Fruit fly (Drosophila melanogaster) whole organism, embryonic: ENCODE measurements around the gene Gr98b.

ENCODE experiments used
- Aef1 ChIP-seq: fragments of 200-800 bp; sonication (Bioruptor generic); IDR thresholded peaks from 3 replicates; pipeline ENCODE4 v1.3.6; 2022; ENCODE audit warnings: missing biosample characterization, missing genetic modification characterization
- Atf-2 ChIP-seq: fragments of 200-800 bp; sonication (Bioruptor generic); optimal IDR thresholded peaks from 2 replicates; lab custom pipeline; 2016; ENCODE audit warnings: missing biosample characterization, missing genetic modification characterization
- Atf3 ChIP-seq: fragments of 200-800 bp; sonication (Bioruptor generic); optimal IDR thresholded peaks from 3 replicates; lab custom pipeline; 2016; ENCODE audit warnings: missing biosample characterization, missing genetic modification characterization
- Bteb2 ChIP-seq: fragments of 200-800 bp; sonication (Bioruptor generic); optimal IDR thresholded peaks from 2 replicates; lab custom pipeline; 2016; ENCODE audit warnings: missing biosample characterization, missing genetic modification characterization
- C15 ChIP-seq: fragments of 200-800 bp; sonication (Bioruptor generic); IDR thresholded peaks from 3 replicates; pipeline ENCODE4 v1.3.6; 2022; ENCODE audit warnings: missing biosample characterization, missing genetic modification characterization
- CG10274 ChIP-seq: fragments of 200-800 bp; sonication (Bioruptor generic); optimal IDR thresholded peaks from 3 replicates; lab custom pipeline; 2017; ENCODE audit warnings: missing biosample characterization, mild to moderate bottlenecking, missing genetic modification characterization
- CG10366 ChIP-seq: fragments of 200-800 bp; sonication (Bioruptor generic); IDR thresholded peaks from 2 replicates; pipeline ENCODE4 v1.3.6; 2022; ENCODE audit warnings: missing biosample characterization, missing genetic modification characterization
- CG11560 ChIP-seq: fragments of 200-800 bp; sonication (Bioruptor generic); IDR thresholded peaks from 3 replicates; pipeline ENCODE4 v1.3.6; 2022; ENCODE audit warnings: missing biosample characterization, missing genetic modification characterization
- CG12104 ChIP-seq: fragments of 200-800 bp; sonication (Bioruptor generic); optimal IDR thresholded peaks from 3 replicates; lab custom pipeline; 2016; ENCODE audit warnings: missing biosample characterization, missing genetic modification characterization
- CG16779 ChIP-seq: fragments of 200-800 bp; sonication (Bioruptor generic); IDR thresholded peaks from 2 replicates; pipeline ENCODE4 v1.3.6; 2022; ENCODE audit warnings: missing biosample characterization, missing genetic modification characterization
- CG17186 ChIP-seq: fragments of 200-800 bp; sonication (Bioruptor generic); optimal IDR thresholded peaks from 3 replicates; lab custom pipeline; 2017; ENCODE audit warnings: missing biosample characterization, missing genetic modification reagents, missing genetic modification characterization
- CG17385 ChIP-seq: fragments of 200-800 bp; sonication (Bioruptor generic); optimal IDR thresholded peaks from 3 replicates; lab custom pipeline; 2018; ENCODE audit warnings: missing biosample characterization, mild to moderate bottlenecking, missing genetic modification characterization
- CG2120 ChIP-seq: fragments of 200-800 bp; sonication (Bioruptor generic); optimal IDR thresholded peaks from 3 replicates; lab custom pipeline; 2016; ENCODE audit warnings: missing biosample characterization, missing genetic modification characterization
- CG2889 ChIP-seq: fragments of 200-800 bp; sonication (Bioruptor generic); IDR thresholded peaks from 3 replicates; pipeline ENCODE4 v1.3.6; 2022; ENCODE audit warnings: missing biosample characterization, missing genetic modification characterization
- CG3065 ChIP-seq: fragments of 200-800 bp; sonication (Bioruptor generic); optimal IDR thresholded peaks from 2 replicates; lab custom pipeline; 2016; ENCODE audit warnings: missing biosample characterization, missing genetic modification characterization
- CG3847 ChIP-seq: fragments of 200-800 bp; sonication (Bioruptor generic); IDR thresholded peaks from 2 replicates; pipeline ENCODE4 v1.3.6; 2022; ENCODE audit warnings: missing biosample characterization, missing genetic modification characterization
- CG42726 ChIP-seq: fragments of 200-800 bp; sonication (Bioruptor generic); IDR thresholded peaks from 2 replicates; pipeline ENCODE4 v1.3.6; 2022; ENCODE audit warnings: missing biosample characterization, missing genetic modification characterization; ENCODE audit not compliant: partially characterized antibody
- CG8388 ChIP-seq: fragments of 200-800 bp; sonication (Bioruptor generic); optimal IDR thresholded peaks from 2 replicates; lab custom pipeline; 2019; ENCODE audit warnings: missing biosample characterization, mild to moderate bottlenecking, missing genetic modification characterization, moderate library complexity
- CG8944 ChIP-seq: fragments of 200-800 bp; sonication (Bioruptor generic); optimal IDR thresholded peaks from 3 replicates; lab custom pipeline; 2016; ENCODE audit warnings: missing biosample characterization, missing genetic modification characterization
- CkIIα-i1 ChIP-seq: fragments of 200-800 bp; sonication (Bioruptor generic); IDR thresholded peaks from 2 replicates; pipeline ENCODE4 v1.3.6; 2022; ENCODE audit warnings: missing biosample characterization, missing genetic modification characterization
- D19B ChIP-seq: fragments of 200-800 bp; sonication (Bioruptor generic); optimal IDR thresholded peaks from 2 replicates; lab custom pipeline; 2017; ENCODE audit warnings: missing biosample characterization, mild to moderate bottlenecking, missing genetic modification characterization
- Elba2 ChIP-seq: fragments of 200-800 bp; sonication (Bioruptor generic); optimal IDR thresholded peaks from 3 replicates; lab custom pipeline; 2016; ENCODE audit warnings: missing biosample characterization, missing genetic modification characterization
- Fer1 ChIP-seq: fragments of 200-800 bp; sonication (Bioruptor generic); optimal IDR thresholded peaks from 2 replicates; lab custom pipeline; 2017; ENCODE audit warnings: missing biosample characterization, mild to moderate bottlenecking, missing genetic modification characterization
- HmgZ ChIP-seq: fragments of 200-800 bp; sonication (Bioruptor generic); optimal IDR thresholded peaks from 2 replicates; lab custom pipeline; 2018; ENCODE audit warnings: missing biosample characterization, mild to moderate bottlenecking, missing genetic modification characterization
- Hr78 ChIP-seq, 2 experiments: fragments of 200-800 bp in 1 of 2; fragments of >200 bp in 1 of 2; sonication (Bioruptor generic) in 1 of 2; optimal IDR thresholded peaks; 2 replicates each; lab custom pipeline; 2017 to 2019; ENCODE audit warnings: missing biosample characterization in 2 of 2, missing genetic modification characterization in 2 of 2, mild to moderate bottlenecking in 1 of 2, moderate library complexity in 1 of 2
- MBD-R2 ChIP-seq: fragments of 200-800 bp; sonication (Bioruptor generic); IDR thresholded peaks from 2 replicates; pipeline ENCODE4 v1.3.6; 2022; ENCODE audit warnings: missing biosample characterization, missing genetic modification characterization
- NFAT ChIP-seq: fragments of 200-800 bp; sonication (Bioruptor generic); IDR thresholded peaks from 2 replicates; pipeline ENCODE4 v1.3.6; 2022; ENCODE audit warnings: missing biosample characterization, missing genetic modification characterization
- YL-1 ChIP-seq: fragments of 200-800 bp; sonication (Bioruptor generic); optimal IDR thresholded peaks from 3 replicates; lab custom pipeline; 2017; ENCODE audit warnings: missing biosample characterization, mild to moderate bottlenecking, missing genetic modification characterization
- abd-A ChIP-seq: fragments of 200-800 bp; sonication (Bioruptor generic); optimal IDR thresholded peaks from 3 replicates; lab custom pipeline; 2019; ENCODE audit warnings: missing biosample characterization, mild to moderate bottlenecking, missing genetic modification characterization, moderate library complexity
- chm ChIP-seq: fragments of 200-800 bp; sonication (Bioruptor generic); IDR thresholded peaks from 2 replicates; pipeline ENCODE4 v1.3.6; 2022; ENCODE audit warnings: missing biosample characterization, missing genetic modification characterization
- chn ChIP-seq: fragments of 200-800 bp; sonication (Bioruptor generic); optimal IDR thresholded peaks from 2 replicates; lab custom pipeline; 2016; ENCODE audit warnings: missing biosample characterization, missing genetic modification characterization
- dimm ChIP-seq: fragments of 200-800 bp; sonication (Bioruptor generic); IDR thresholded peaks from 2 replicates; pipeline ENCODE4 v1.3.6; 2022; ENCODE audit warnings: missing biosample characterization, missing genetic modification characterization
- ewg ChIP-seq: fragments of 200-800 bp; sonication (Bioruptor generic); optimal IDR thresholded peaks from 3 replicates; lab custom pipeline; 2017; ENCODE audit warnings: mild to moderate bottlenecking, missing biosample characterization, missing genetic modification reagents, missing genetic modification characterization
- exex ChIP-seq: fragments of 200-800 bp; sonication (Bioruptor generic); optimal IDR thresholded peaks from 4 replicates; lab custom pipeline; 2018; ENCODE audit warnings: missing biosample characterization, mild to moderate bottlenecking, missing genetic modification characterization, moderate library complexity
- fru ChIP-seq: fragments of >200 bp; optimal IDR thresholded peaks from 2 replicates; lab custom pipeline; 2017
- gcm ChIP-seq: fragments of 200-800 bp; sonication (Bioruptor generic); optimal IDR thresholded peaks from 2 replicates; lab custom pipeline; 2019; ENCODE audit warnings: missing biosample characterization, mild to moderate bottlenecking, missing genetic modification characterization, moderate library complexity
- grau ChIP-seq: fragments of 200-800 bp; optimal IDR thresholded peaks from 3 replicates; lab custom pipeline; 2019; ENCODE audit warnings: missing biosample characterization, mild to moderate bottlenecking, missing genetic modification characterization, moderate library complexity
- ham ChIP-seq: fragments of 200-800 bp; sonication (Bioruptor generic); IDR thresholded peaks from 2 replicates; pipeline ENCODE4 v1.3.6; 2022; ENCODE audit warnings: missing biosample characterization, missing genetic modification characterization
- hbn ChIP-seq: fragments of 200-800 bp; sonication (Bioruptor generic); IDR thresholded peaks from 2 replicates; pipeline ENCODE4 v1.3.6; 2022; ENCODE audit warnings: missing biosample characterization, missing genetic modification characterization; ENCODE audit not compliant: partially characterized antibody
- hkb ChIP-seq, 2 experiments: fragments of 200-800 bp in 1 of 2; fragments of >200 bp in 1 of 2; sonication (Bioruptor generic) in 1 of 2; IDR thresholded peaks in 1 of 2; optimal IDR thresholded peaks in 1 of 2; 2 replicates each; pipeline versions ENCODE4 v1.3.6 to Lab custom; 2017 to 2022; ENCODE audit warnings: missing biosample characterization in 1 of 2, missing genetic modification characterization in 1 of 2
- insv ChIP-seq, 2 experiments: fragments of 200-800 bp; sonication (Bioruptor generic); optimal IDR thresholded peaks; 3 replicates each; lab custom pipeline; 2016 to 2018; ENCODE audit warnings: missing biosample characterization in 2 of 2, missing genetic modification characterization in 2 of 2
- inv ChIP-seq: fragments of 200-800 bp; sonication (Bioruptor generic); IDR thresholded peaks from 2 replicates; pipeline ENCODE4 v1.3.6; 2022; ENCODE audit warnings: missing biosample characterization, missing genetic modification characterization; ENCODE audit not compliant: partially characterized antibody
- lbe ChIP-seq: fragments of 200-800 bp; sonication (Bioruptor generic); optimal IDR thresholded peaks from 2 replicates; lab custom pipeline; 2016; ENCODE audit warnings: missing biosample characterization, mild to moderate bottlenecking, missing genetic modification characterization
- nom ChIP-seq: fragments of 200-800 bp; sonication (Bioruptor generic); optimal IDR thresholded peaks from 2 replicates; lab custom pipeline; 2017; ENCODE audit warnings: missing biosample characterization, missing genetic modification characterization, mild to moderate bottlenecking, moderate library complexity, missing genetic modification reagents
- org-1 ChIP-seq: fragments of 200-800 bp; sonication (Bioruptor generic); optimal IDR thresholded peaks from 2 replicates; lab custom pipeline; 2017; ENCODE audit warnings: missing biosample characterization, missing genetic modification characterization
- otp ChIP-seq: fragments of 200-800 bp; sonication (Bioruptor generic); IDR thresholded peaks from 3 replicates; pipeline ENCODE4, ENCODE4 v1.3.6; 2022; ENCODE audit warnings: missing biosample characterization, missing genetic modification characterization
- pita ChIP-seq: fragments of 200-800 bp; sonication (Bioruptor generic); optimal IDR thresholded peaks from 2 replicates; lab custom pipeline; 2017; ENCODE audit warnings: missing biosample characterization, mild to moderate bottlenecking, missing genetic modification characterization
- scrt ChIP-seq: fragments of 200-800 bp; sonication (Bioruptor generic); optimal IDR thresholded peaks from 2 replicates; lab custom pipeline; 2018; ENCODE audit warnings: missing biosample characterization, mild to moderate bottlenecking, missing genetic modification characterization, moderate library complexity
- seq ChIP-seq: fragments of 200-800 bp; sonication (Bioruptor generic); IDR thresholded peaks from 2 replicates; pipeline ENCODE4 v1.3.6; 2022; ENCODE audit warnings: missing biosample characterization, missing genetic modification characterization
- sna ChIP-seq: fragments of 200-800 bp; sonication (Bioruptor generic); IDR thresholded peaks from 2 replicates; pipeline ENCODE4 v1.3.6; 2022; ENCODE audit warnings: missing biosample characterization, missing genetic modification characterization; ENCODE audit not compliant: partially characterized antibody

The Gr98b gene

DNA sequence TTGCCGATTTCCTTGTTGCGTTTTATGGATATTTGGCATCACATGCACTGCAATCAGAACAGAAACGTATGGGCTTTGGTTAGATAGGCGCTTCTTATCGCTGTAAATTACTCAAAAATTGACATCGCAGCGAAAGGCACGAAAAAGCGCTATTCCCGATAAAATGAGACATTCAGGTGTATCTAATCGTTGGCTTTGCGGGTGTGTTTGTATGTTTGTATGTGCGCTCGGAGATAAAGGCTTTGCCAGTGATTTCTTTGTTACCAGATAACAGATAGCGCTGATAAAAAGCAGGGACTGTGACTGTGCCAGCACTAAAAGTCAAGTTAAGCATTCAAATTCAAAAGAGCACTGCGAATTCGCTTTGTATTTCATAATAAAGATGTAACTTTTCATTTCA, 26.2 kb downstream of the Gr98b start (continued):
- no peak for TF ChIP-seq nom
- TF ChIP-seq CG2120 (GFP tag; lab: Kevin White, UChicago), result no peak
- no peak for TF ChIP-seq chm (GFP tag; lab: Robert Waterston, UW)
- TF ChIP-seq pita (GFP tag; lab: Kevin White, UChicago), result no peak
- no peak for TF ChIP-seq CG10366 (GFP tag; lab: Robert Waterston, UW)
- TF ChIP-seq CG8944 (GFP tag; lab: Kevin White, UChicago), result no peak
- TF ChIP-seq Bteb2 (GFP tag; lab: Kevin White, UChicago), result no peak
- TF ChIP-seq inv (GFP tag; lab: Robert Waterston, UW), result no peak
- TF ChIP-seq CG3065 (GFP tag; lab: Kevin White, UChicago), result no peak
- TF ChIP-seq NFAT (GFP tag; lab: Robert Waterston, UW), result no peak
- no peak for TF ChIP-seq ewg (GFP tag; lab: Kevin White, UChicago)
- no peak for TF ChIP-seq YL-1 (GFP tag; lab: Kevin White, UChicago)
- TF ChIP-seq Aef1 (GFP tag; lab: Robert Waterston, UW), result no peak
- TF ChIP-seq CG3847 (GFP tag; lab: Robert Waterston, UW), result no peak
- TF ChIP-seq scrt (GFP tag; lab: Kevin White, UChicago), result no peak
- TF ChIP-seq sna, result no peak
- TF ChIP-seq CG10274 (GFP tag; lab: Kevin White, UChicago), result no peak

dm6 chr3R:27569706-27570105, 27.4 kb downstream of the Gr98b start:
- no peak; the same call in 2 of the 3 replicates for TF ChIP-seq CG11560 (tag; lab: Robert Waterston, UW)
- TF ChIP-seq CG16779 (GFP tag; lab: Robert Waterston, UW), result peak; percentile 84
- TF ChIP-seq exex (tag; lab: Kevin White, UChicago), result peak; percentile 68
- peak; percentile 79 for TF ChIP-seq MBD-R2
- TF ChIP-seq pita (GFP tag; lab: Kevin White, UChicago), result no peak
- no peak for TF ChIP-seq hbn (GFP tag; lab: Robert Waterston, UW)
- TF ChIP-seq D19B, result peak; percentile 70
- no peak for TF ChIP-seq Elba2 (GFP tag; lab: Kevin White, UChicago)
- TF ChIP-seq CG12104 (GFP tag; lab: Kevin White, UChicago), result peak; percentile 82
- peak; percentile 64 for TF ChIP-seq chn (GFP tag; lab: Kevin White, UChicago)
- peak; percentile 42 for TF ChIP-seq Atf3 (GFP tag; lab: Kevin White, UChicago)
- peak; percentile 89 for TF ChIP-seq lbe (GFP tag; lab: Kevin White, UChicago)
- peak; percentile 76; the same call in 2 of the 3 replicates for TF ChIP-seq C15
- TF ChIP-seq Atf-2 (GFP tag; lab: Kevin White, UChicago), result peak; percentile 66
- peak; percentile 84 for TF ChIP-seq dimm
- TF ChIP-seq seq (GFP tag; lab: Robert Waterston, UW), result peak; percentile 89
- TF ChIP-seq CG17385 (GFP tag; lab: Kevin White, UChicago), result peak; percentile 75
- peak; percentile 42 for TF ChIP-seq CG17186
- TF ChIP-seq Hr78 (GFP tag; optimal IDR thresholded peaks at IDR 0.05; lab: Kevin White, UChicago), result peak in 1 of 2 experiments; percentile 68
- no peak for TF ChIP-seq grau (tag; lab: Kevin White, UChicago)
- peak; percentile 58 for TF ChIP-seq CG8388 (GFP tag; lab: Kevin White, UChicago)
- no peak for TF ChIP-seq CG42726
- TF ChIP-seq abd-A (tag; lab: Kevin White, UChicago), result no peak
- peak; percentile 68 for TF ChIP-seq CkIIα-i1
- peak; percentile 79 for TF ChIP-seq org-1 (GFP tag; lab: Kevin White, UChicago)
- peak; percentile 88 for TF ChIP-seq otp (GFP tag; lab: Robert Waterston, UW)
- peak; percentile 80; the same call in 2 of the 3 replicates for TF ChIP-seq CG2889 (GFP tag; lab: Robert Waterston, UW)
- peak; percentile 95 for TF ChIP-seq Fer1 (GFP tag; lab: Kevin White, UChicago)
- no peak for TF ChIP-seq gcm
- TF ChIP-seq fru, result no peak
- peak; percentile 56 for TF ChIP-seq HmgZ
- TF ChIP-seq hkb (optimal IDR thresholded peaks at IDR 0.05; lab: Kevin White, UChicago), result no peak
- peak; percentile 94 for TF ChIP-seq hkb (GFP tag; IDR thresholded peaks at IDR 0.05; lab: Robert Waterston, UW)
- TF ChIP-seq ham (GFP tag; lab: Robert Waterston, UW), result no peak
- TF ChIP-seq insv (GFP tag; optimal IDR thresholded peaks at IDR 0.05; lab: Kevin White, UChicago), result no peak
